Worm (Caenorhabditis elegans) whole organism, early embryonic: ENCODE measurements around the gene nhr-248.

Source experiments
- F13C5.2 ChIP-seq: sonication (generic microtip); optimal IDR thresholded peaks from 2 replicates; lab custom pipeline; 2017; ENCODE audit warnings: mild to moderate bottlenecking, missing genetic modification characterization, inconsistent platforms, missing compliant biosample characterization
- ama-1 ChIP-seq: fragments of 150-350 bp; optimal IDR thresholded peaks from 2 replicates; lab custom pipeline; 2014
- pes-1 ChIP-seq: fragments of 200-800 bp; sonication (Bioruptor generic); IDR thresholded peaks from 2 replicates; pipeline ENCODE4 v1.3.6; 2022; ENCODE audit warnings: missing genetic modification reagents, missing genetic modification characterization, missing compliant biosample characterization
- tbx-11 ChIP-seq: fragments of 200-800 bp; sonication (Bioruptor generic); IDR thresholded peaks from 2 replicates; pipeline ENCODE4 v1.3.6; 2022; ENCODE audit warnings: missing genetic modification characterization, missing compliant biosample characterization

- TF ChIP-seq ama-1 (lab: Kevin White, UChicago) (no peak), tbx-11 (GFP tag; lab: Robert Waterston, UW) (no peak), F13C5.2 (tag; lab: Kevin White, UChicago) (no peak), pes-1 (GFP tag; lab: Robert Waterston, UW) (no peak)
These were observed 35.6 kb downstream of the nhr-248 start, which contains the start of gene T05E12.8 for ce11 chrV:17068839-17069238.
